Fruit fly (Drosophila melanogaster) whole organism: Measurements from ENCODE around the gene CG33934.

Source experiments
- CG8478 ChIP-seq: fragments of >200 bp; optimal IDR thresholded peaks from 2 replicates; lab custom pipeline; 2018; ENCODE audit warnings: inconsistent platforms
- Dll ChIP-seq: fragments of >200 bp; optimal IDR thresholded peaks from 2 replicates; lab custom pipeline; 2017
- pan ChIP-seq: fragments of >200 bp; optimal IDR thresholded peaks from 2 replicates; lab custom pipeline; 2017
- psq ChIP-seq: fragments of >200 bp; optimal IDR thresholded peaks from 2 replicates; lab custom pipeline; 2017
- usp ChIP-seq: fragments of >200 bp; optimal IDR thresholded peaks from 2 replicates; lab custom pipeline; 2017; ENCODE audit warnings: missing biosample characterization, missing genetic modification characterization, mixed read lengths

- TF ChIP-seq Dll (lab: Kevin White, UChicago) (no peak), CG8478 (no peak), psq (lab: Kevin White, UChicago) (no peak), pan (lab: Kevin White, UChicago) (no peak), usp (GFP tag; lab: Kevin White, UChicago) (no peak)
Observed at dm6 chr3R:20010942-20011341, 31.6 kb upstream of the CG33934 start.
